Worm (Caenorhabditis elegans) whole organism, L3 larva: ENCODE data around the gene F40C5.2.

Source experiments
- ceh-82 ChIP-seq: fragments of 150-350 bp; optimal IDR thresholded peaks from 2 replicates; lab custom pipeline; 2014; ENCODE audit warnings: missing biosample characterization, missing genetic modification characterization
- pha-4 ChIP-seq: fragments of 150-350 bp; optimal IDR thresholded peaks from 2 replicates; lab custom pipeline; 2014; ENCODE audit warnings: missing biosample characterization, missing genetic modification reagents, missing genetic modification characterization

- no peak for TF ChIP-seq ceh-82 (tag; lab: Kevin White, UChicago)
- no peak for TF ChIP-seq pha-4
Measured at ce11 chrV:3582086-3582485, 11.3 kb downstream of the F40C5.2 start.
